Worm (Caenorhabditis elegans) whole organism, L4 larva: ENCODE measurements around the gene F20B6.9.
"Not testable (repeated sequence)": the region's sequence is repeated elsewhere in the genome, so short reads cannot be mapped to it uniquely, and the experiment has no call there.

ENCODE experiments used
- F10B5.3 ChIP-seq: sonication (generic microtip); optimal IDR thresholded peaks from 2 replicates; lab custom pipeline; 2016; ENCODE audit warnings: mild to moderate bottlenecking, missing genetic modification characterization, missing compliant biosample characterization
- F49E8.2 ChIP-seq: sonication (generic microtip); optimal IDR thresholded peaks from 2 replicates; lab custom pipeline; 2016; ENCODE audit warnings: missing compliant biosample characterization, mild to moderate bottlenecking, missing genetic modification characterization, borderline replicate concordance
- Y5F2A.4 ChIP-seq: fragments of 200-800 bp; sonication (Bioruptor generic); optimal IDR thresholded peaks from 2 replicates; lab custom pipeline; 2018; ENCODE audit warnings: mild to moderate bottlenecking, missing genetic modification characterization, missing compliant biosample characterization
- ceh-62 ChIP-seq: sonication (generic microtip); optimal IDR thresholded peaks from 2 replicates; lab custom pipeline; 2017; ENCODE audit warnings: missing biosample characterization, missing genetic modification characterization
- daf-16 ChIP-seq, 3 experiments: sonication (generic microtip); optimal IDR thresholded peaks; 2 replicates each; lab custom pipeline; 2016 to 2017; ENCODE audit warnings: missing genetic modification characterization in 3 of 3, missing genetic modification reagents in 3 of 3, mild to moderate bottlenecking in 2 of 3, missing compliant biosample characterization in 2 of 3, missing biosample characterization in 1 of 3, moderate library complexity in 1 of 3
- nhr-102 ChIP-seq: sonication (generic microtip); optimal IDR thresholded peaks from 2 replicates; lab custom pipeline; 2016; ENCODE audit warnings: mild to moderate bottlenecking, missing genetic modification characterization, moderate library complexity, missing compliant biosample characterization
- nhr-11 ChIP-seq: fragments of 150-350 bp; optimal IDR thresholded peaks from 2 replicates; lab custom pipeline; 2014; ENCODE audit warnings: missing biosample characterization, missing genetic modification characterization
- rbr-2 ChIP-seq: sonication (generic microtip); optimal IDR thresholded peaks from 2 replicates; lab custom pipeline; 2016; ENCODE audit warnings: missing genotype, missing genetic modification characterization, missing compliant biosample characterization
- unc-39 ChIP-seq: sonication (generic microtip); optimal IDR thresholded peaks from 2 replicates; lab custom pipeline; 2017; ENCODE audit warnings: missing biosample characterization, missing genetic modification characterization
- zag-1 ChIP-seq: fragments of 150-350 bp; optimal IDR thresholded peaks from 2 replicates; lab custom pipeline; 2014; ENCODE audit warnings: missing biosample characterization, missing genetic modification characterization
- zfp-2 ChIP-seq: sonication (generic microtip); optimal IDR thresholded peaks from 2 replicates; lab custom pipeline; 2016; ENCODE audit warnings: mild to moderate bottlenecking, missing genetic modification characterization, missing compliant biosample characterization

- not testable (repeated sequence) for TF ChIP-seq F10B5.3 (tag; lab: Kevin White, UChicago); Y5F2A.4; unc-39; nhr-11; ceh-62 (tag; lab: Kevin White, UChicago); rbr-2 (tag; lab: Kevin White, UChicago); zfp-2 (tag; lab: Kevin White, UChicago); zag-1 (tag; lab: Kevin White, UChicago); F49E8.2 (tag; lab: Kevin White, UChicago); daf-16 (GFP tag; optimal IDR thresholded peaks at IDR 0.05; lab: Kevin White, UChicago); daf-16 (tag; optimal IDR thresholded peaks at IDR 0.05; lab: Kevin White, UChicago); nhr-102 (tag; lab: Kevin White, UChicago)
These were observed at the start of gene F20B6.9 for ce11 chrX:4207385-4207784.
